Fruit fly (Drosophila melanogaster): ENCODE measurements around the gene CG6686.

CG6686 gene

dm6 chr2L:12027435-12027834 lies 39.6 kb upstream of the CG6686 start, which contains the start of gene dmGlut:
Gene dmGlut (plus strand): TSS chr2L:12027438.
- TF ChIP-seq Med (GFP tag) = peak; percentile 42
- no peak for TF ChIP-seq chn (GFP tag; optimal IDR thresholded peaks at IDR 0.05)
- TF ChIP-seq chm (GFP tag; IDR thresholded peaks at IDR 0.05) = no peak
- no peak for TF ChIP-seq CG1603 (tag; optimal IDR thresholded peaks at IDR 0.05)
- no peak for TF ChIP-seq nerfin-1 (tag; optimal IDR thresholded peaks at IDR 0.05)
- no peak for TF ChIP-seq yki (optimal IDR thresholded peaks at IDR 0.05)
- no peak for TF ChIP-seq bbx (GFP tag; IDR thresholded peaks at IDR 0.05; ENCODE audit: partially characterized antibody)
- TF ChIP-seq CG1832 (GFP tag; optimal IDR thresholded peaks at IDR 0.05) = no peak
- no peak for TF ChIP-seq gt (GFP tag; IDR thresholded peaks at IDR 0.05)
- TF ChIP-seq usp (GFP tag; optimal IDR thresholded peaks at IDR 0.05) = no peak
- no peak for TF ChIP-seq Hr39 (optimal IDR thresholded peaks at IDR 0.05)
- no peak for TF ChIP-seq CG10321 (GFP tag; IDR thresholded peaks at IDR 0.05)
- no peak for TF ChIP-seq prd (optimal IDR thresholded peaks at IDR 0.05)
- no peak for TF ChIP-seq prd (GFP tag; IDR thresholded peaks at IDR 0.05)
- no peak for TF ChIP-seq Sry-β (GFP tag; optimal IDR thresholded peaks at IDR 0.05)
- TF ChIP-seq Trl (optimal IDR thresholded peaks at IDR 0.05) = no peak
- no peak for TF ChIP-seq Trl (GFP tag; optimal IDR thresholded peaks at IDR 0.05)
- no peak for TF ChIP-seq br (optimal IDR thresholded peaks at IDR 0.05)
- TF ChIP-seq Optix (GFP tag; IDR thresholded peaks at IDR 0.05) = 0 out of 3 replicates have a peak, but pooled peaks have one; percentile 19
- TF ChIP-seq Ets65A (GFP tag) = peak; percentile 64
- no peak for TF ChIP-seq ranshi (GFP tag; IDR thresholded peaks at IDR 0.05)
- no peak for TF ChIP-seq CG2875 (GFP tag; optimal IDR thresholded peaks at IDR 0.05)
- TF ChIP-seq Dad (GFP tag; optimal IDR thresholded peaks at IDR 0.05) = no peak
- TF ChIP-seq ara (GFP tag; IDR thresholded peaks at IDR 0.05) = 0 out of 2 replicates have a peak, but pooled peaks have one; percentile 5
- TF ChIP-seq CG9817 (tag; optimal IDR thresholded peaks at IDR 0.05) = no peak
- TF ChIP-seq CG10979 (tag; optimal IDR thresholded peaks at IDR 0.05) = no peak
- no peak for TF ChIP-seq mld (GFP tag; IDR thresholded peaks at IDR 0.05; ENCODE audit: partially characterized antibody)
- TF ChIP-seq Jarid2 (GFP tag; optimal IDR thresholded peaks at IDR 0.05) = peak; percentile 23
- TF ChIP-seq CG17186 (GFP tag; optimal IDR thresholded peaks at IDR 0.05) = no peak
- TF ChIP-seq cwo (GFP tag; optimal IDR thresholded peaks at IDR 0.05) = no peak
- no peak for TF ChIP-seq org-1 (GFP tag; optimal IDR thresholded peaks at IDR 0.05)
- no peak for TF ChIP-seq Dref (GFP tag; IDR thresholded peaks at IDR 0.05)

- TF ChIP-seq aop (GFP tag; IDR thresholded peaks at IDR 0.05) (no peak), ase (GFP tag; IDR thresholded peaks at IDR 0.05) (peak; percentile 29; the same call in 1 of the 3 replicates), CG3065 (GFP tag; optimal IDR thresholded peaks at IDR 0.05) (no peak), Dref (GFP tag; IDR thresholded peaks at IDR 0.05) (peak; percentile 45), CG5953 (GFP tag; IDR thresholded peaks at IDR 0.05) (no peak), pzg (GFP tag; optimal IDR thresholded peaks at IDR 0.05) (peak; percentile 3), HLH54F (GFP tag; optimal IDR thresholded peaks at IDR 0.05) (peak; percentile 18), Sry-δ (GFP tag; optimal IDR thresholded peaks at IDR 0.05) (peak; percentile 29), lov (optimal IDR thresholded peaks at IDR 0.05) (no peak), lov (GFP tag; IDR thresholded peaks at IDR 0.05) (0 out of 3 replicates have a peak, but pooled peaks have one; percentile 14), sisA (GFP tag; IDR thresholded peaks at IDR 0.05) (peak; percentile 43; the same call in 1 of the 2 replicates), gcm (GFP tag; optimal IDR thresholded peaks at IDR 0.05) (peak; percentile 20), CG30403 (GFP tag; optimal IDR thresholded peaks at IDR 0.05) (peak; percentile 75), Bgb (GFP tag; IDR thresholded peaks at IDR 0.05; ENCODE audit: partially characterized antibody) (0 out of 2 replicates have a peak, but pooled peaks have one; percentile 35), her (GFP tag; optimal IDR thresholded peaks at IDR 0.05) (no peak), HLH3B (GFP tag; IDR thresholded peaks at IDR 0.05) (no peak), klu (GFP tag; IDR thresholded peaks at IDR 0.05) (0 out of 2 replicates have a peak, but pooled peaks have one; percentile 13), CG6254 (GFP tag; optimal IDR thresholded peaks at IDR 0.05) (peak; percentile 11), CG6813 (GFP tag; optimal IDR thresholded peaks at IDR 0.05) (peak; percentile 28), CG17802 (tag; optimal IDR thresholded peaks at IDR 0.05) (peak; percentile 0), nmo (GFP tag; optimal IDR thresholded peaks at IDR 0.05) (peak; percentile 78)
These were observed 38.9 kb upstream of the CG6686 start for dm6 chr2L:12026458-12027431.

Measured in whole organism, embryonic.